Worm (Caenorhabditis elegans) whole organism, L3 larva: Measurements from ENCODE around the gene dhs-28.

Source experiments
- ama-1 ChIP-seq: fragments of 150-350 bp; optimal IDR thresholded peaks from 2 replicates; lab custom pipeline; 2018
- ceh-16 ChIP-seq: sonication (generic microtip); optimal IDR thresholded peaks from 2 replicates; lab custom pipeline; 2017; ENCODE audit warnings: missing biosample characterization, missing genetic modification characterization
- ceh-28 ChIP-seq: fragments of 150-350 bp; optimal IDR thresholded peaks from 2 replicates; lab custom pipeline; 2014; ENCODE audit warnings: missing biosample characterization, missing genetic modification reagents, missing genetic modification characterization
- ceh-82 ChIP-seq: fragments of 150-350 bp; optimal IDR thresholded peaks from 2 replicates; lab custom pipeline; 2014; ENCODE audit warnings: missing biosample characterization, missing genetic modification characterization
- fkh-10 ChIP-seq: sonication (generic microtip); optimal IDR thresholded peaks from 2 replicates; lab custom pipeline; 2017; ENCODE audit warnings: missing biosample characterization, missing genetic modification reagents, missing genetic modification characterization
- nfya-1 ChIP-seq: sonication (generic microtip); optimal IDR thresholded peaks from 2 replicates; lab custom pipeline; 2017; ENCODE audit warnings: missing genetic modification characterization, mild to moderate bottlenecking, missing compliant biosample characterization, antibody characterized with exemption, moderate library complexity; ENCODE audit not compliant: insufficient read depth
- nhr-237 ChIP-seq: fragments of 150-350 bp; optimal IDR thresholded peaks from 2 replicates; lab custom pipeline; 2014; ENCODE audit warnings: missing biosample characterization, missing genetic modification characterization
- nhr-67 ChIP-seq: fragments of 150-350 bp; optimal IDR thresholded peaks from 2 replicates; lab custom pipeline; 2014; ENCODE audit warnings: missing biosample characterization, missing genetic modification characterization
- nhr-76 ChIP-seq: fragments of 150-350 bp; sonication (generic microtip); optimal IDR thresholded peaks from 5 replicates; lab custom pipeline; 2014; ENCODE audit warnings: missing biosample characterization, missing genetic modification characterization
- unc-62 ChIP-seq: fragments of 150-350 bp; sonication (generic microtip); optimal IDR thresholded peaks from 4 replicates; lab custom pipeline; 2014; ENCODE audit warnings: missing biosample characterization, missing genetic modification reagents, missing genetic modification characterization
- zag-1 ChIP-seq: fragments of 150-350 bp; optimal IDR thresholded peaks from 2 replicates; lab custom pipeline; 2014; ENCODE audit warnings: missing biosample characterization, missing genetic modification characterization

ce11 chrX:6805427-6805826 lies 12.8 kb upstream of the dhs-28 start:
- TF ChIP-seq ama-1 (no peak), ceh-82 (tag; lab: Kevin White, UChicago) (no peak), ceh-28 (tag; lab: Kevin White, UChicago) (no peak), nhr-67 (tag; lab: Kevin White, UChicago) (no peak), unc-62 (no peak), ceh-16 (tag; lab: Kevin White, UChicago) (no peak), zag-1 (no peak), nhr-76 (tag; lab: Kevin White, UChicago) (no peak), nhr-237 (tag; lab: Kevin White, UChicago) (no peak), nfya-1 (tag; lab: Kevin White, UChicago) (no peak), fkh-10 (GFP tag; lab: Kevin White, UChicago) (no peak)
